Worm (Caenorhabditis elegans): ENCODE results near the gene nhr-167.

DNA sequence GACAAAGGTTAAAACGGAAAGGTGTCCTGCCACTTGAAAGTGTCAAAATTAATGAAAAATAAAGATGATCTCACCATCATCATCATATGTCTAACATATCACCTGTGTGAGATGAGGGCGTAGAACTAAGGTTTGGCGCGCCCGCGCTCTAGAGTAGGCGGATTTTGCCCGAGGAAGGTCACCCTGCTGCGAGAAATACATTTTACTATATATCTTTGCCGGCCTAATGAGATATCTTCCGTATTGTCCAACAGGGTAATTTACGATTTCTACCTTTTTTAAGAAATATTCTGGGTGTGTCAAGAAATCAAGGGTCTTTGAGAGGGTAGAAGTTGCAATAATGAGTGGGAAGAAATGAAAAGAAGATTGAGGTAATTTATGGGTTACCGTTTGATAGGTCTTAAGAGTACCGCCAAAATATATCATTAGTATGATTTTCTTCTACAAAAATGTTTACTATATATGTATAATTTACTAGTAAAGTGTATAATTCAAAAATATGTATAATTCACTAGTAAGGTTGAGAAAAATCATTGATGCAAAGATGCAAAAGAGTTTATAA, 26.1 kb upstream of the nhr-167 start:
- TF ChIP-seq aly-1 (tag; optimal IDR thresholded peaks at IDR 0.05) (no peak), pes-1 (GFP tag; IDR thresholded peaks at IDR 0.05) (no peak), hnd-1 (tag; optimal IDR thresholded peaks at IDR 0.05) (no peak), ama-1 (optimal IDR thresholded peaks at IDR 0.05) (no peak), flt-1 (GFP tag; IDR thresholded peaks at IDR 0.05) (no peak), ceh-36 (tag; optimal IDR thresholded peaks at IDR 0.05) (no peak), tbx-37 (GFP tag; conservative IDR thresholded peaks at IDR 0.05) (no peak), ets-7 (tag; optimal IDR thresholded peaks at IDR 0.05) (no peak), B0310.2 (tag; optimal IDR thresholded peaks at IDR 0.05) (no peak), sea-1 (GFP tag; conservative IDR thresholded peaks at IDR 0.05) (no peak), tbx-11 (GFP tag; IDR thresholded peaks at IDR 0.05) (no peak), scrt-1 (GFP tag; IDR thresholded peaks at IDR 0.05) (no peak), tra-4 (tag; optimal IDR thresholded peaks at IDR 0.05) (no peak)

Measured in whole organism, early embryonic.